Worm (Caenorhabditis elegans) whole organism, L2 larva: ENCODE measurements around the gene cuc-1.

ENCODE experiments used
- C34F6.9 ChIP-seq: fragments of 150-350 bp; optimal IDR thresholded peaks from 2 replicates; lab custom pipeline; 2014; ENCODE audit warnings: missing biosample characterization, missing genetic modification characterization
- F13H6.1 ChIP-seq: sonication (generic microtip); optimal IDR thresholded peaks from 2 replicates; lab custom pipeline; 2016; ENCODE audit warnings: missing genetic modification characterization, missing compliant biosample characterization
- Y55F3AM.14 ChIP-seq: fragments of 200-800 bp; sonication (Bioruptor generic); optimal IDR thresholded peaks from 2 replicates; lab custom pipeline; 2018; ENCODE audit warnings: mild to moderate bottlenecking, missing genetic modification characterization, missing compliant biosample characterization
- alr-1 ChIP-seq: fragments of 150-350 bp; optimal IDR thresholded peaks from 2 replicates; lab custom pipeline; 2014; ENCODE audit warnings: missing biosample characterization, missing genetic modification characterization
- aly-2 ChIP-seq: fragments of 150-350 bp; optimal IDR thresholded peaks from 2 replicates; lab custom pipeline; 2014; ENCODE audit warnings: missing biosample characterization, missing genetic modification characterization
- ama-1 ChIP-seq: fragments of 150-350 bp; optimal IDR thresholded peaks from 2 replicates; lab custom pipeline; 2018; ENCODE audit warnings: inconsistent platforms
- ceh-16 ChIP-seq: fragments of 150-350 bp; optimal IDR thresholded peaks from 2 replicates; lab custom pipeline; 2014; ENCODE audit warnings: missing biosample characterization, missing genetic modification characterization
- crh-2 ChIP-seq: sonication (generic microtip); optimal IDR thresholded peaks from 2 replicates; lab custom pipeline; 2017; ENCODE audit warnings: missing biosample characterization, missing genetic modification characterization
- dmd-4 ChIP-seq: sonication (generic microtip); optimal IDR thresholded peaks from 2 replicates; lab custom pipeline; 2017; ENCODE audit warnings: missing biosample characterization, missing genetic modification characterization
- elt-1 ChIP-seq: fragments of 150-350 bp; optimal IDR thresholded peaks from 2 replicates; lab custom pipeline; 2014; ENCODE audit warnings: missing biosample characterization, missing genetic modification characterization
- elt-3 ChIP-seq: sonication (generic microtip); optimal IDR thresholded peaks from 2 replicates; lab custom pipeline; 2017; ENCODE audit warnings: missing biosample characterization, missing genetic modification characterization
- fos-1 ChIP-seq: fragments of 150-350 bp; optimal IDR thresholded peaks from 2 replicates; lab custom pipeline; 2014; ENCODE audit warnings: missing biosample characterization, missing genetic modification characterization
- gmeb-1 ChIP-seq: fragments of 150-350 bp; optimal IDR thresholded peaks from 2 replicates; lab custom pipeline; 2014; ENCODE audit warnings: missing biosample characterization, missing genetic modification characterization
- lin-11 ChIP-seq: fragments of 150-350 bp; sonication (generic microtip); optimal IDR thresholded peaks from 2 replicates; lab custom pipeline; 2014; ENCODE audit warnings: missing biosample characterization, missing genetic modification characterization, inconsistent platforms, mixed read lengths
- lin-13 ChIP-seq: fragments of 150-350 bp; optimal IDR thresholded peaks from 2 replicates; lab custom pipeline; 2014; ENCODE audit warnings: missing biosample characterization, missing genetic modification reagents, missing genetic modification characterization
- lin-39 ChIP-seq: fragments of 150-350 bp; optimal IDR thresholded peaks from 2 replicates; lab custom pipeline; 2014; ENCODE audit warnings: missing biosample characterization, missing genetic modification reagents, missing genetic modification characterization
- lsy-2 ChIP-seq, 2 experiments: fragments of 150-350 bp in 1 of 2; sonication (generic microtip) in 1 of 2; optimal IDR thresholded peaks; 2 replicates each; lab custom pipeline; 2014 to 2017; ENCODE audit warnings: missing biosample characterization in 2 of 2, missing genetic modification characterization in 2 of 2
- mab-5 ChIP-seq: fragments of 150-350 bp; optimal IDR thresholded peaks from 2 replicates; lab custom pipeline; 2014; ENCODE audit warnings: missing biosample characterization, missing genetic modification characterization
- mdl-1 ChIP-seq, 2 experiments: fragments of 150-350 bp in 1 of 2; sonication (generic microtip) in 1 of 2; optimal IDR thresholded peaks; 2 replicates each; lab custom pipeline; 2017; ENCODE audit warnings: missing biosample characterization in 2 of 2, missing genetic modification characterization in 2 of 2
- nhr-10 ChIP-seq: sonication (generic microtip); optimal IDR thresholded peaks from 2 replicates; lab custom pipeline; 2017; ENCODE audit warnings: missing biosample characterization, missing genetic modification characterization
- nhr-12 ChIP-seq: fragments of 150-350 bp; optimal IDR thresholded peaks from 2 replicates; lab custom pipeline; 2014; ENCODE audit warnings: missing biosample characterization, missing genetic modification characterization
- nhr-129 ChIP-seq: fragments of 150-350 bp; optimal IDR thresholded peaks from 2 replicates; lab custom pipeline; 2014; ENCODE audit warnings: missing biosample characterization, missing genetic modification characterization
- nhr-21 ChIP-seq: fragments of 150-350 bp; optimal IDR thresholded peaks from 2 replicates; lab custom pipeline; 2014; ENCODE audit warnings: missing biosample characterization, missing genetic modification characterization
- nhr-23 ChIP-seq: fragments of 150-350 bp; optimal IDR thresholded peaks from 2 replicates; lab custom pipeline; 2014; ENCODE audit warnings: missing biosample characterization, missing genetic modification reagents, missing genetic modification characterization
- nhr-237 ChIP-seq: fragments of 150-350 bp; optimal IDR thresholded peaks from 2 replicates; lab custom pipeline; 2014; ENCODE audit warnings: missing biosample characterization, missing genetic modification characterization
- nhr-25 ChIP-seq: fragments of 150-350 bp; sonication (generic microtip); optimal IDR thresholded peaks from 3 replicates; lab custom pipeline; 2014; ENCODE audit warnings: missing biosample characterization, missing genetic modification characterization
- nhr-6 ChIP-seq: fragments of 150-350 bp; optimal IDR thresholded peaks from 2 replicates; lab custom pipeline; 2014; ENCODE audit warnings: missing biosample characterization, missing genetic modification characterization
- peb-1 ChIP-seq: fragments of 150-350 bp; optimal IDR thresholded peaks from 2 replicates; lab custom pipeline; 2014; ENCODE audit warnings: missing biosample characterization, missing genetic modification characterization
- sem-4 ChIP-seq: fragments of 150-350 bp; optimal IDR thresholded peaks from 2 replicates; lab custom pipeline; 2014; ENCODE audit warnings: missing biosample characterization, missing genetic modification reagents, missing genetic modification characterization
- skn-1 ChIP-seq: sonication (generic microtip); optimal IDR thresholded peaks from 2 replicates; lab custom pipeline; 2017; ENCODE audit warnings: missing biosample characterization, missing genetic modification characterization
- sma-3 ChIP-seq: sonication (generic microtip); optimal IDR thresholded peaks from 2 replicates; lab custom pipeline; 2016; ENCODE audit warnings: missing genetic modification reagents, missing genetic modification characterization, missing compliant biosample characterization
- sma-9 ChIP-seq, 2 experiments: fragments of 150-350 bp in 1 of 2; sonication (generic microtip) in 1 of 2; optimal IDR thresholded peaks; 2 replicates each; lab custom pipeline; 2014 to 2016; ENCODE audit warnings: missing genetic modification characterization in 2 of 2, mild to moderate bottlenecking in 1 of 2, missing biosample characterization in 1 of 2, missing compliant biosample characterization in 1 of 2, missing genetic modification reagents in 1 of 2, moderate library complexity in 1 of 2
- snpc-4 ChIP-seq: fragments of 150-350 bp; optimal IDR thresholded peaks from 2 replicates; lab custom pipeline; 2014; ENCODE audit warnings: missing biosample characterization, missing genetic modification characterization
- unc-39 ChIP-seq: fragments of 150-350 bp; optimal IDR thresholded peaks from 2 replicates; lab custom pipeline; 2014; ENCODE audit warnings: missing biosample characterization, missing genetic modification characterization
- unc-62 ChIP-seq: fragments of 150-350 bp; optimal IDR thresholded peaks from 2 replicates; lab custom pipeline; 2014; ENCODE audit warnings: missing biosample characterization, missing genetic modification reagents, missing genetic modification characterization
- zag-1 ChIP-seq: fragments of 150-350 bp; optimal IDR thresholded peaks from 2 replicates; lab custom pipeline; 2014; ENCODE audit warnings: missing biosample characterization, missing genetic modification characterization
- ztf-1 ChIP-seq: fragments of 200-800 bp; sonication (Bioruptor generic); conservative IDR thresholded peaks from 2 replicates; pipeline ENCODE4 v1.3.6; 2022; ENCODE audit warnings: missing genetic modification characterization, missing compliant biosample characterization
- ztf-11 ChIP-seq: sonication (generic microtip); optimal IDR thresholded peaks from 2 replicates; lab custom pipeline; 2017; ENCODE audit warnings: missing biosample characterization, missing genetic modification characterization
- ztf-4 ChIP-seq: fragments of 150-350 bp; optimal IDR thresholded peaks from 2 replicates; lab custom pipeline; 2014; ENCODE audit warnings: missing biosample characterization, missing genetic modification characterization

cuc-1 gene

ce11 chrIII:7865238-7865761 is 4.5 kb upstream of the cuc-1 start, which contains the start of gene slc-17.3:
slc-17.3 (minus strand) TSS chrIII:7865288.
- TF ChIP-seq nhr-23, result no peak
- TF ChIP-seq nhr-237, result no peak
- no peak for TF ChIP-seq F13H6.1
- TF ChIP-seq fos-1 (tag; lab: Kevin White, UChicago), result peak; percentile 27
- TF ChIP-seq zag-1, result no peak
- no peak for TF ChIP-seq ztf-1 (GFP tag; lab: Robert Waterston, UW)

ce11 chrIII:7861535-7862120 is 843 bp upstream of the cuc-1 start, which contains the start of gene snr-5:
snr-5 (plus strand) TSS chrIII:7862070.
- TF ChIP-seq nhr-129 (tag; lab: Kevin White, UChicago) (peak; percentile 25), F13H6.1 (no peak), lin-39 (tag; lab: Kevin White, UChicago) (no peak), gmeb-1 (tag; lab: Kevin White, UChicago) (no peak), lin-13 (peak; percentile 27), lsy-2 (tag; optimal IDR thresholded peaks at IDR 0.05; lab: Kevin White, UChicago) (peak in 1 of 2 experiments; percentile 59), C34F6.9 (tag; lab: Kevin White, UChicago) (peak; percentile 26)

ce11 chrIII:7859313-7859712 is 1.5 kb downstream of the cuc-1 start, which contains the start of gene tomm-7:
tomm-7 (plus strand) TSS chrIII:7859613.
- no peak for TF ChIP-seq ztf-4 (tag; lab: Kevin White, UChicago)
- TF ChIP-seq lsy-2 (tag; optimal IDR thresholded peaks at IDR 0.05; lab: Kevin White, UChicago), result no peak
- no peak for TF ChIP-seq nhr-25 (tag; lab: Kevin White, UChicago)
- no peak for TF ChIP-seq snpc-4 (tag; lab: Kevin White, UChicago)
- no peak for TF ChIP-seq nhr-10 (tag; lab: Kevin White, UChicago)
- no peak for TF ChIP-seq zag-1
- no peak for TF ChIP-seq nhr-23
- no peak for TF ChIP-seq nhr-12 (tag; lab: Kevin White, UChicago)
- TF ChIP-seq dmd-4 (tag; lab: Kevin White, UChicago), result no peak

- no peak for TF ChIP-seq Y55F3AM.14 (GFP tag; lab: Kevin White, UChicago)
- no peak for TF ChIP-seq sem-4 (tag; lab: Kevin White, UChicago)
- no peak for TF ChIP-seq peb-1 (tag; lab: Kevin White, UChicago)
- no peak for TF ChIP-seq fos-1 (tag; lab: Kevin White, UChicago)
- TF ChIP-seq ztf-11 (tag; lab: Kevin White, UChicago), result no peak
- TF ChIP-seq mab-5 (tag; lab: Kevin White, UChicago), result no peak
- TF ChIP-seq nhr-12 (tag; lab: Kevin White, UChicago), result no peak
- TF ChIP-seq nhr-23, result no peak
- no peak for TF ChIP-seq nhr-129 (tag; lab: Kevin White, UChicago)
- TF ChIP-seq lin-11 (tag; lab: Kevin White, UChicago), result no peak
- TF ChIP-seq C34F6.9 (tag; lab: Kevin White, UChicago), result peak; percentile 56
- no peak for TF ChIP-seq elt-3 (tag; lab: Kevin White, UChicago)
- no peak for TF ChIP-seq elt-1 (tag; lab: Kevin White, UChicago)
- peak in 1 of 2 experiments; percentile 43 for TF ChIP-seq lsy-2 (tag; optimal IDR thresholded peaks at IDR 0.05; lab: Kevin White, UChicago)
- no peak for TF ChIP-seq lin-39 (tag; lab: Kevin White, UChicago)
- no peak for TF ChIP-seq nhr-10 (tag; lab: Kevin White, UChicago)
- TF ChIP-seq aly-2 (tag; lab: Kevin White, UChicago), result no peak
- no peak for TF ChIP-seq ztf-1 (GFP tag; lab: Robert Waterston, UW)
- no peak for TF ChIP-seq dmd-4 (tag; lab: Kevin White, UChicago)
- no peak for TF ChIP-seq unc-39 (tag; lab: Kevin White, UChicago)
- TF ChIP-seq F13H6.1, result no peak
- TF ChIP-seq skn-1 (tag; lab: Kevin White, UChicago), result no peak
- no peak for TF ChIP-seq nhr-237
- no peak for TF ChIP-seq unc-62 (GFP tag; lab: Kevin White, UChicago)
- TF ChIP-seq ceh-16 (tag; lab: Kevin White, UChicago), result no peak
- TF ChIP-seq nhr-6, result no peak
- no peak for TF ChIP-seq mdl-1 (tag; optimal IDR thresholded peaks at IDR 0.05; lab: Kevin White, UChicago)
- TF ChIP-seq alr-1 (tag; lab: Kevin White, UChicago), result no peak
- TF ChIP-seq crh-2 (tag; lab: Kevin White, UChicago), result peak; percentile 7
- TF ChIP-seq ama-1 (lab: Kevin White, UChicago), result no peak
- peak; percentile 18 for TF ChIP-seq sma-3
- no peak for TF ChIP-seq nhr-21 (tag; lab: Kevin White, UChicago)
- TF ChIP-seq sma-9 (GFP tag; optimal IDR thresholded peaks at IDR 0.05; lab: Kevin White, UChicago), result no peak
- TF ChIP-seq sma-9 (tag; optimal IDR thresholded peaks at IDR 0.05; lab: Kevin White, UChicago), result no peak
These were observed 2.3 kb downstream of the cuc-1 start, which contains the start of the genes coq-5 and ufm-1 for ce11 chrIII:7858407-7859029. coq-5 (minus strand) TSS chrIII:7858457. ufm-1 (plus strand) TSS chrIII:7858979.
